Worm (Caenorhabditis elegans) whole organism, late embryonic: ENCODE measurements around the gene tbx-34.

Experiments
- C08G9.2 ChIP-seq: sonication (generic microtip); optimal IDR thresholded peaks from 2 replicates; lab custom pipeline; 2016; ENCODE audit warnings: mild to moderate bottlenecking, missing genetic modification characterization, moderate library complexity, missing compliant biosample characterization
- ceh-19 ChIP-seq: fragments of 200-800 bp; sonication (Bioruptor generic); optimal IDR thresholded peaks from 2 replicates; lab custom pipeline; 2018; ENCODE audit warnings: mild to moderate bottlenecking, missing genetic modification characterization, missing compliant biosample characterization
- dve-1 ChIP-seq: sonication (generic microtip); optimal IDR thresholded peaks from 2 replicates; lab custom pipeline; 2017; ENCODE audit warnings: antibody characterized with exemption, mild to moderate bottlenecking, missing genetic modification characterization, missing compliant biosample characterization
- elt-2 ChIP-seq: sonication (generic microtip); optimal IDR thresholded peaks from 2 replicates; lab custom pipeline; 2016; ENCODE audit warnings: missing genetic modification reagents, missing genetic modification characterization, missing compliant biosample characterization
- fkh-10 ChIP-seq: fragments of 150-350 bp; optimal IDR thresholded peaks from 2 replicates; lab custom pipeline; 2014; ENCODE audit warnings: missing biosample characterization, missing genetic modification reagents, missing genetic modification characterization
- pag-3 ChIP-seq: sonication (generic microtip); optimal IDR thresholded peaks from 2 replicates; lab custom pipeline; 2016; ENCODE audit warnings: missing compliant biosample characterization, missing genetic modification characterization, borderline replicate concordance

- no peak for TF ChIP-seq ceh-19 (GFP tag; lab: Kevin White, UChicago)
- no peak for TF ChIP-seq elt-2
- no peak for TF ChIP-seq pag-3
- no peak for TF ChIP-seq fkh-10 (GFP tag; lab: Kevin White, UChicago)
- TF ChIP-seq C08G9.2 (tag; lab: Kevin White, UChicago), result no peak
- no peak for TF ChIP-seq dve-1 (tag; lab: Kevin White, UChicago)
Observed at ce11 chrIII:11208371-11208770, 9.7 kb downstream of the tbx-34 start.
